Fruit fly (Drosophila melanogaster): ENCODE data around the gene CG32191.
A peak's percentile ranks its signal among the peaks of the same experiment; 100 is the strongest.

Gene CG32191

DNA sequence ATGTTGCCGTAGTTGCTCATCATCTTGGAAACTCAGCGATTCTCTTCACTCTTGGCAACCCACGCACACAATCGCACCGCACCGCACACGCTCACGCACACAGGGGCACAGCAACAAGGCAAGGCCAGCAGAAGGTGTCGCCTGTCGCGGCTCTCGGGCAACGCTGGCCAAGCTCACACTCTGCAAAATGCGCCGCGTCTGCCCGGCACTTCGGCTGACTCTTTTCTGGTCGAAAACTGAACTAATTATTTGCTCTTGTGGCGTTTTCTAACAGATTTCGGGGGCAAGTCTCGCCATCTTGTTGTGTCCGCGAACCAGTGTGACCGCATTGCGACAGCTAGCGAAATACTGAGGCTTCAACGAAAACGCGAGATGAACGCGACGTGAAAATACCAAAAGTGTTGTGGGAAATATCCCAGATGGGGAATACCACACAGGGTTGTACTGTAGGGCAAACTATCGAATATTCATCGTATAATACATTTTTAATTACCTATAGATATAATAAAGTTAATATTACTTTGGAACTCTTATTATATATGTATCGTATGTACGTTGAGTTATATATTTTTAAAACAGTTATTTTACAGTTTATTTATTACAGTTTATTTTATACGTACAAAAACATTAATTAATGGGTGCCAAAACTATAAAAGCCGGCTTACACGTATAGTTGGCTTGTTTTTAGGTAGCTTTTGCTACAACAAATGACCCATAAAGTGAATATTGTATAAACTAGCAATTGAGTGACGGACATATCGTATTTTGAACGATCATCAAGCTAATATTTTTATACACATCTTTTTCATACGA, 37.4 kb upstream of the CG32191 start, which contains the start of the genes MED19 and CG7430 (continued):
- TF ChIP-seq Bgb (GFP tag; IDR thresholded peaks at IDR 0.05; ENCODE audit: partially characterized antibody) (peak; percentile 63), unc-4 (GFP tag; IDR thresholded peaks at IDR 0.05; ENCODE audit: partially characterized antibody) (no peak), phol (tag; optimal IDR thresholded peaks at IDR 0.05) (peak; percentile 98), Spps (tag; optimal IDR thresholded peaks at IDR 0.05) (no peak), gsb-n (tag; optimal IDR thresholded peaks at IDR 0.05) (no peak), CG30020 (tag; optimal IDR thresholded peaks at IDR 0.05) (peak; percentile 36), CG14050 (GFP tag; IDR thresholded peaks at IDR 0.05) (no peak), Fer1 (GFP tag; optimal IDR thresholded peaks at IDR 0.05) (peak; percentile 70), wek (GFP tag; optimal IDR thresholded peaks at IDR 0.05) (peak; percentile 16), bbx (GFP tag; IDR thresholded peaks at IDR 0.05; ENCODE audit: partially characterized antibody) (peak; percentile 56; the same call in 1 of the 2 replicates), CG10267 (tag; optimal IDR thresholded peaks at IDR 0.05) (peak; percentile 21), CG3847 (GFP tag; IDR thresholded peaks at IDR 0.05) (peak; percentile 27; the same call in 1 of the 2 replicates), Myb (GFP tag; optimal IDR thresholded peaks at IDR 0.05) (no peak), Sry-β (GFP tag; optimal IDR thresholded peaks at IDR 0.05) (peak; percentile 13), zfh1 (GFP tag; IDR thresholded peaks at IDR 0.05) (0 out of 3 replicates have a peak, but pooled peaks have one; percentile 23), PHDP (tag; optimal IDR thresholded peaks at IDR 0.05) (peak; percentile 23), YL-1 (GFP tag; optimal IDR thresholded peaks at IDR 0.05) (peak; percentile 90), Dp (GFP tag; optimal IDR thresholded peaks at IDR 0.05) (peak; percentile 13), CoRest (tag; optimal IDR thresholded peaks at IDR 0.05) (peak; percentile 46), CG9609 (GFP tag; optimal IDR thresholded peaks at IDR 0.05) (no peak), eyg (GFP tag; optimal IDR thresholded peaks at IDR 0.05) (no peak), E2f1 (GFP tag; IDR thresholded peaks at IDR 0.05) (no peak), Dref (GFP tag; IDR thresholded peaks at IDR 0.05) (peak; percentile 76), CG1792 (GFP tag; optimal IDR thresholded peaks at IDR 0.05) (no peak), sens (GFP tag) (no peak), Ets65A (GFP tag) (peak; percentile 65), ase (GFP tag; IDR thresholded peaks at IDR 0.05) (no peak), Awh (GFP tag; IDR thresholded peaks at IDR 0.05) (no peak), CG8290 (GFP tag; optimal IDR thresholded peaks at IDR 0.05) (peak; percentile 11), CG8290 (tag; optimal IDR thresholded peaks at IDR 0.05) (peak in 1 of 2 experiments; percentile 68), CG1602 (GFP tag; optimal IDR thresholded peaks at IDR 0.05) (no peak), CG11560 (tag; IDR thresholded peaks at IDR 0.05) (peak; percentile 94), C15 (GFP tag; IDR thresholded peaks at IDR 0.05) (no peak), HmgZ (tag; optimal IDR thresholded peaks at IDR 0.05) (peak; percentile 38), CG3281 (GFP tag; optimal IDR thresholded peaks at IDR 0.05) (peak; percentile 50), CG16813 (GFP tag; IDR thresholded peaks at IDR 0.05; ENCODE audit: partially characterized antibody) (peak; percentile 49), Trl (optimal IDR thresholded peaks at IDR 0.05) (peak in 1 of 2 experiments; percentile 26), Trl (GFP tag; optimal IDR thresholded peaks at IDR 0.05) (no peak), CG34224 (GFP tag; IDR thresholded peaks at IDR 0.05; ENCODE audit: partially characterized antibody) (peak; percentile 28; the same call in 1 of the 3 replicates), CG8478 (optimal IDR thresholded peaks at IDR 0.05) (peak; percentile 63), CG6254 (GFP tag; optimal IDR thresholded peaks at IDR 0.05) (no peak), CG10979 (tag; optimal IDR thresholded peaks at IDR 0.05) (peak; percentile 27), CTCF (GFP tag; optimal IDR thresholded peaks at IDR 0.05) (peak; percentile 17), chm (GFP tag; IDR thresholded peaks at IDR 0.05) (0 out of 2 replicates have a peak, but pooled peaks have one; percentile 37)

Data from whole organism, embryonic.